Fruit fly (Drosophila melanogaster): ENCODE results near the gene r.

Gene r

DNA sequence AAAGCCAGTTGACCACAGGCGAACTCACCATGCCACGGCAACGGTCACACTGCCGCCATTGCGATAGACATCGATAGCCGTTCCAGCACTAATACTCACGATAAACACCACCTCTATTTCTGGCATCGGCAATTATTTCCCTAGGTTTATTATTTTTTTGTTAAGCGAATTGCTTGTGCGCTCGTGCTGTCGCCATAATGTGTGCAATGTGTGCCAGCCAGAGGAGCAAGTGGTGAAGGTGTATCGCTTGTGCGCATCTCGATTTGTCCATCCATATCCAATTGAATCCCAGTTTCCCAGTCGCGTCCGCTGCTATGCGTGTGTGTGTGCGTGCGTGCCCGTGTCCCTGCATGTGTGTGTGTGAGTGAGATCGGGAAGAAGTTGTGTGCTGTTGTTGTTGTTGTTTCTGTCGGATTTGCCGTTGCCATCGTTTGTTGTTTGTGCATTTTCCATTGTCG is 44.5 kb upstream of the r start, which contains the start of gene mbt (continued):
- TF ChIP-seq gcm (GFP tag; optimal IDR thresholded peaks at IDR 0.05) (no peak), sob (GFP tag; IDR thresholded peaks at IDR 0.05) (0 out of 2 replicates have a peak, but pooled peaks have one; percentile 32), CG17359 (tag; optimal IDR thresholded peaks at IDR 0.05) (no peak), run (tag; optimal IDR thresholded peaks at IDR 0.05) (no peak), CG4404 (GFP tag; IDR thresholded peaks at IDR 0.05) (no peak), crc (GFP tag; optimal IDR thresholded peaks at IDR 0.05) (no peak), CG18262 (tag; optimal IDR thresholded peaks at IDR 0.05) (no peak), Dad (GFP tag; optimal IDR thresholded peaks at IDR 0.05) (no peak), lilli (GFP tag; optimal IDR thresholded peaks at IDR 0.05) (peak; percentile 29), trem (tag; optimal IDR thresholded peaks at IDR 0.05) (peak; percentile 53), sug (tag; optimal IDR thresholded peaks at IDR 0.05) (peak; percentile 16), hth (optimal IDR thresholded peaks at IDR 0.05) (no peak), cad (GFP tag; optimal IDR thresholded peaks at IDR 0.05) (no peak), CG1529 (GFP tag; optimal IDR thresholded peaks at IDR 0.05) (no peak), kah (GFP tag; optimal IDR thresholded peaks at IDR 0.05) (no peak), grau (tag; optimal IDR thresholded peaks at IDR 0.05) (peak; percentile 20), CG14441 (GFP tag; IDR thresholded peaks at IDR 0.05) (no peak), CG10209 (GFP tag; optimal IDR thresholded peaks at IDR 0.05) (no peak), Camta (GFP tag; optimal IDR thresholded peaks at IDR 0.05) (no peak), CG11085 (GFP tag; IDR thresholded peaks at IDR 0.05) (no peak), CG4730 (GFP tag; IDR thresholded peaks at IDR 0.05) (no peak), fu2 (GFP tag; optimal IDR thresholded peaks at IDR 0.05) (no peak), nerfin-2 (GFP tag; IDR thresholded peaks at IDR 0.05; ENCODE audit: partially characterized antibody) (peak; percentile 56; the same call in 1 of the 2 replicates), CG9727 (GFP tag; optimal IDR thresholded peaks at IDR 0.05) (no peak), Hr3 (GFP tag; optimal IDR thresholded peaks at IDR 0.05) (no peak), MTF-1 (GFP tag; optimal IDR thresholded peaks at IDR 0.05; ENCODE audit: borderline replicate concordance) (no peak), CG10654 (GFP tag; optimal IDR thresholded peaks at IDR 0.05) (no peak), CG9797 (GFP tag; optimal IDR thresholded peaks at IDR 0.05) (peak; percentile 94), dan (GFP tag; IDR thresholded peaks at IDR 0.05) (no peak), CG3163 (GFP tag; optimal IDR thresholded peaks at IDR 0.05) (no peak), CG8290 (GFP tag; optimal IDR thresholded peaks at IDR 0.05) (no peak), CG8290 (tag; optimal IDR thresholded peaks at IDR 0.05) (no peak), CG7372 (GFP tag; IDR thresholded peaks at IDR 0.05) (no peak), CG12769 (tag; optimal IDR thresholded peaks at IDR 0.05) (peak; percentile 93), Sox102F (GFP tag; optimal IDR thresholded peaks at IDR 0.05) (no peak), CG11695 (GFP tag; IDR thresholded peaks at IDR 0.05) (no peak), btn (GFP tag; optimal IDR thresholded peaks at IDR 0.05) (no peak), ranshi (GFP tag; IDR thresholded peaks at IDR 0.05) (no peak), Dll (GFP tag; IDR thresholded peaks at IDR 0.05; ENCODE audit: partially characterized antibody) (peak; percentile 88), gce (GFP tag; IDR thresholded peaks at IDR 0.05) (no peak), E2f1 (GFP tag; IDR thresholded peaks at IDR 0.05) (no peak), Blimp-1 (GFP tag; optimal IDR thresholded peaks at IDR 0.05) (no peak), CG6175 (GFP tag; IDR thresholded peaks at IDR 0.05) (no peak), CG10147 (GFP tag; optimal IDR thresholded peaks at IDR 0.05) (peak; percentile 55), CG33557 (GFP tag; optimal IDR thresholded peaks at IDR 0.05) (no peak), HmgZ (tag; optimal IDR thresholded peaks at IDR 0.05) (peak; percentile 51), sr (GFP tag; IDR thresholded peaks at IDR 0.05) (no peak), CG7963 (GFP tag; IDR thresholded peaks at IDR 0.05; ENCODE audit: partially characterized antibody) (peak; percentile 86), tgo (GFP tag; IDR thresholded peaks at IDR 0.05) (no peak), Ets97D (GFP tag; optimal IDR thresholded peaks at IDR 0.05) (peak; percentile 74), CG4360 (GFP tag; IDR thresholded peaks at IDR 0.05) (peak; percentile 94), tll (GFP tag; optimal IDR thresholded peaks at IDR 0.05) (no peak)
